ENCODE assay signal across 1 fruit fly cellular context in genomic region chr3R:11882506-11882953, dm6.
TF ChIP-seq lines count a peak whose summit lies in the region.

Gene CG6962 (minus strand): TSS chr3R:11882534.
Gene CG31368 (plus strand): TSS chr3R:11882790.

TF ChIP-seq in whole organism, embryonic, 481 proteins besides CTCF, POLR2A, EP300 and RAD21 (continued from another document and continues in another):
- TF ChIP-seq CG2889 (GFP tag; IDR thresholded peaks at IDR 0.05; lab: Robert Waterston, UW) (peak; percentile 64; the same call in 2 of the 3 replicates), jumu (GFP tag; optimal IDR thresholded peaks at IDR 0.05; lab: Kevin White, UChicago) (peak; percentile 63), chm (GFP tag; IDR thresholded peaks at IDR 0.05; lab: Robert Waterston, UW) (no peak), CG15011 (GFP tag; optimal IDR thresholded peaks at IDR 0.05; lab: Kevin White, UChicago) (peak; percentile 61), Oli (tag; optimal IDR thresholded peaks at IDR 0.05; lab: Kevin White, UChicago) (peak; percentile 76), CG8281 (tag; optimal IDR thresholded peaks at IDR 0.05; lab: Kevin White, UChicago) (peak; percentile 33), CG8478 (optimal IDR thresholded peaks at IDR 0.05; lab: Kevin White, UChicago) (no peak), CG7839 (tag; optimal IDR thresholded peaks at IDR 0.05; lab: Kevin White, UChicago) (peak; percentile 87), da (GFP tag; optimal IDR thresholded peaks at IDR 0.05; lab: Kevin White, UChicago) (peak; percentile 10), CG13123 (GFP tag; optimal IDR thresholded peaks at IDR 0.05; lab: Kevin White, UChicago) (peak; percentile 68), ewg (GFP tag; optimal IDR thresholded peaks at IDR 0.05; lab: Kevin White, UChicago) (peak; percentile 71), ssp (GFP tag; IDR thresholded peaks at IDR 0.05; lab: Robert Waterston, UW) (peak; percentile 98), Dip3 (GFP tag; optimal IDR thresholded peaks at IDR 0.05; lab: Kevin White, UChicago) (peak; percentile 64), cas (GFP tag; IDR thresholded peaks at IDR 0.05; lab: Robert Waterston, UW) (0 out of 2 replicates have a peak, but pooled peaks have one; percentile 46), Dip2 (GFP tag; IDR thresholded peaks at IDR 0.05; lab: Robert Waterston, UW) (no peak), Nf-YB (GFP tag; optimal IDR thresholded peaks at IDR 0.05; lab: Kevin White, UChicago) (peak; percentile 53), CG3407 (GFP tag; optimal IDR thresholded peaks at IDR 0.05; lab: Kevin White, UChicago) (peak; percentile 53), gcm (GFP tag; optimal IDR thresholded peaks at IDR 0.05; lab: Kevin White, UChicago) (peak; percentile 73), CG1529 (GFP tag; optimal IDR thresholded peaks at IDR 0.05; lab: Kevin White, UChicago) (peak; percentile 28), CG4820 (GFP tag; optimal IDR thresholded peaks at IDR 0.05; lab: Kevin White, UChicago) (peak; percentile 93), otp (GFP tag; IDR thresholded peaks at IDR 0.05; lab: Robert Waterston, UW) (peak; percentile 60; the same call in 2 of the 3 replicates), CG11247 (GFP tag; IDR thresholded peaks at IDR 0.05; lab: Robert Waterston, UW) (peak; percentile 86), Blimp-1 (GFP tag; optimal IDR thresholded peaks at IDR 0.05; lab: Kevin White, UChicago) (peak; percentile 73), Neu2 (GFP tag; optimal IDR thresholded peaks at IDR 0.05; lab: Kevin White, UChicago; ENCODE audit: borderline replicate concordance) (no peak), CG15601 (tag; optimal IDR thresholded peaks at IDR 0.05; lab: Kevin White, UChicago) (peak; percentile 83), CG8924 (tag; optimal IDR thresholded peaks at IDR 0.05; lab: Kevin White, UChicago) (peak; percentile 81), CG2712 (tag; optimal IDR thresholded peaks at IDR 0.05; lab: Kevin White, UChicago) (peak; percentile 92), Hey (tag; optimal IDR thresholded peaks at IDR 0.05; lab: Kevin White, UChicago) (no peak), Dp (GFP tag; optimal IDR thresholded peaks at IDR 0.05; lab: Kevin White, UChicago) (peak; percentile 44), gsb-n (tag; optimal IDR thresholded peaks at IDR 0.05; lab: Kevin White, UChicago) (peak; percentile 74), esg (GFP tag; conservative IDR thresholded peaks at IDR 0.05; lab: Robert Waterston, UW) (peak; percentile 76), cg (GFP tag; optimal IDR thresholded peaks at IDR 0.05; lab: Kevin White, UChicago) (no peak), vnd (GFP tag; IDR thresholded peaks at IDR 0.05; lab: Robert Waterston, UW; ENCODE audit: partially characterized antibody) (no peak), CG12769 (tag; optimal IDR thresholded peaks at IDR 0.05; lab: Kevin White, UChicago) (no peak), Dref (GFP tag; IDR thresholded peaks at IDR 0.05; lab: Robert Waterston, UW) (peak; percentile 30), tgo (GFP tag; IDR thresholded peaks at IDR 0.05; lab: Robert Waterston, UW) (peak; percentile 78), CG30403 (GFP tag; optimal IDR thresholded peaks at IDR 0.05; lab: Kevin White, UChicago) (peak; percentile 92), Xbp1 (GFP tag; optimal IDR thresholded peaks at IDR 0.05; lab: Kevin White, UChicago) (peak; percentile 92), en (GFP tag; optimal IDR thresholded peaks at IDR 0.05; lab: Kevin White, UChicago) (no peak), CG12659 (GFP tag; optimal IDR thresholded peaks at IDR 0.05; lab: Kevin White, UChicago) (peak; percentile 83), CG14860 (GFP tag; IDR thresholded peaks at IDR 0.05; lab: Robert Waterston, UW; ENCODE audit: partially characterized antibody) (no peak), CG15696 (tag; optimal IDR thresholded peaks at IDR 0.05; lab: Kevin White, UChicago) (peak; percentile 92), sqz (GFP tag; optimal IDR thresholded peaks at IDR 0.05; lab: Kevin White, UChicago) (no peak), gsb (GFP tag; IDR thresholded peaks at IDR 0.05; lab: Robert Waterston, UW) (peak; percentile 55; the same call in 1 of the 2 replicates), CG34376 (GFP tag; optimal IDR thresholded peaks at IDR 0.05; lab: Kevin White, UChicago) (no peak), CG13424 (tag; optimal IDR thresholded peaks at IDR 0.05; lab: Kevin White, UChicago) (peak; percentile 91), CG3995 (GFP tag; optimal IDR thresholded peaks at IDR 0.05; lab: Kevin White, UChicago) (peak; percentile 54), CG30431 (GFP tag; optimal IDR thresholded peaks at IDR 0.05; lab: Kevin White, UChicago) (peak; percentile 66), CG10147 (GFP tag; optimal IDR thresholded peaks at IDR 0.05; lab: Kevin White, UChicago) (peak; percentile 85), CG18011 (GFP tag; optimal IDR thresholded peaks at IDR 0.05; lab: Kevin White, UChicago) (peak; percentile 61), caup (GFP tag; optimal IDR thresholded peaks at IDR 0.05; lab: Kevin White, UChicago; ENCODE audit: severe bottlenecking) (peak; percentile 70), vvl (GFP tag; IDR thresholded peaks at IDR 0.05; lab: Robert Waterston, UW) (peak; percentile 89), eyg (GFP tag; optimal IDR thresholded peaks at IDR 0.05; lab: Kevin White, UChicago) (no peak), CG34224 (GFP tag; IDR thresholded peaks at IDR 0.05; lab: Robert Waterston, UW; ENCODE audit: partially characterized antibody) (no peak), Hmx (GFP tag; optimal IDR thresholded peaks at IDR 0.05; lab: Kevin White, UChicago) (peak; percentile 51), mld (GFP tag; IDR thresholded peaks at IDR 0.05; lab: Robert Waterston, UW; ENCODE audit: partially characterized antibody) (no peak), dysf (GFP tag; IDR thresholded peaks at IDR 0.05; lab: Robert Waterston, UW) (peak; percentile 80), peb (GFP tag; IDR thresholded peaks at IDR 0.05; lab: Robert Waterston, UW) (peak; percentile 25; the same call in 1 of the 2 replicates), CoRest (tag; optimal IDR thresholded peaks at IDR 0.05; lab: Kevin White, UChicago) (peak; percentile 92), CG4328 (GFP tag; optimal IDR thresholded peaks at IDR 0.05; lab: Kevin White, UChicago) (peak; percentile 60), CG9817 (tag; optimal IDR thresholded peaks at IDR 0.05; lab: Kevin White, UChicago) (peak; percentile 92), CG3281 (GFP tag; optimal IDR thresholded peaks at IDR 0.05; lab: Kevin White, UChicago) (peak; percentile 71), bsh (GFP tag; optimal IDR thresholded peaks at IDR 0.05; lab: Kevin White, UChicago) (peak in 1 of 2 experiments; percentile 82), CG2202 (tag; optimal IDR thresholded peaks at IDR 0.05; lab: Kevin White, UChicago) (peak; percentile 50), fd96Cb (tag; optimal IDR thresholded peaks at IDR 0.05; lab: Kevin White, UChicago) (peak; percentile 84), Nf-YC (tag; optimal IDR thresholded peaks at IDR 0.05; lab: Kevin White, UChicago) (no peak), jigr1 (GFP tag; IDR thresholded peaks at IDR 0.05; lab: Robert Waterston, UW) (peak; percentile 76; the same call in 2 of the 3 replicates), CG11504 (tag; optimal IDR thresholded peaks at IDR 0.05; lab: Kevin White, UChicago) (peak; percentile 86), Kr (GFP tag; optimal IDR thresholded peaks at IDR 0.05; lab: Kevin White, UChicago) (no peak), CG18476 (GFP tag; optimal IDR thresholded peaks at IDR 0.05; lab: Kevin White, UChicago) (peak; percentile 76), CG16779 (GFP tag; IDR thresholded peaks at IDR 0.05; lab: Robert Waterston, UW) (no peak), lmd (GFP tag; IDR thresholded peaks at IDR 0.05; lab: Robert Waterston, UW) (peak; percentile 82), aop (GFP tag; IDR thresholded peaks at IDR 0.05; lab: Robert Waterston, UW) (peak; percentile 28; the same call in 1 of the 2 replicates), Abd-B (GFP tag; optimal IDR thresholded peaks at IDR 0.05; lab: Kevin White, UChicago) (peak; percentile 90), CG14014 (GFP tag; IDR thresholded peaks at IDR 0.05; lab: Robert Waterston, UW) (peak; percentile 73), CG1603 (tag; optimal IDR thresholded peaks at IDR 0.05; lab: Kevin White, UChicago) (peak; percentile 70), nmo (GFP tag; optimal IDR thresholded peaks at IDR 0.05; lab: Kevin White, UChicago) (peak; percentile 92), ERR (GFP tag; optimal IDR thresholded peaks at IDR 0.05; lab: Kevin White, UChicago) (no peak), bcd (GFP tag; optimal IDR thresholded peaks at IDR 0.05; lab: Kevin White, UChicago) (peak; percentile 88), CG6765 (GFP tag; optimal IDR thresholded peaks at IDR 0.05; lab: Kevin White, UChicago) (peak; percentile 6), HmgZ (tag; optimal IDR thresholded peaks at IDR 0.05; lab: Kevin White, UChicago) (peak; percentile 86), NK7.1 (GFP tag; optimal IDR thresholded peaks at IDR 0.05; lab: Kevin White, UChicago) (no peak), Hr3 (GFP tag; optimal IDR thresholded peaks at IDR 0.05; lab: Kevin White, UChicago) (peak; percentile 89), tio (GFP tag; optimal IDR thresholded peaks at IDR 0.05; lab: Kevin White, UChicago) (peak; percentile 76), Mrtf (GFP tag; IDR thresholded peaks at IDR 0.05; lab: Robert Waterston, UW) (peak; percentile 61; the same call in 2 of the 3 replicates), corto (GFP tag; optimal IDR thresholded peaks at IDR 0.05; lab: Kevin White, UChicago) (no peak), CG11085 (GFP tag; IDR thresholded peaks at IDR 0.05; lab: Robert Waterston, UW) (peak; percentile 69), Bgb (GFP tag; IDR thresholded peaks at IDR 0.05; lab: Robert Waterston, UW; ENCODE audit: partially characterized antibody) (no peak), CG12299 (tag; optimal IDR thresholded peaks at IDR 0.05; lab: Kevin White, UChicago) (peak; percentile 73), CG9437 (GFP tag; optimal IDR thresholded peaks at IDR 0.05; lab: Kevin White, UChicago) (peak; percentile 95), lbe (GFP tag; optimal IDR thresholded peaks at IDR 0.05; lab: Kevin White, UChicago) (peak; percentile 22), Hand (GFP tag; optimal IDR thresholded peaks at IDR 0.05; lab: Kevin White, UChicago) (peak; percentile 18), Dll (GFP tag; IDR thresholded peaks at IDR 0.05; lab: Robert Waterston, UW; ENCODE audit: partially characterized antibody) (peak; percentile 40; the same call in 2 of the 4 replicates), btn (GFP tag; optimal IDR thresholded peaks at IDR 0.05; lab: Kevin White, UChicago) (no peak), HmgD (GFP tag; optimal IDR thresholded peaks at IDR 0.05; lab: Kevin White, UChicago) (no peak), psq (GFP tag; optimal IDR thresholded peaks at IDR 0.05; lab: Kevin White, UChicago) (peak; percentile 68), phol (tag; optimal IDR thresholded peaks at IDR 0.05; lab: Kevin White, UChicago) (peak; percentile 92), CG17385 (GFP tag; optimal IDR thresholded peaks at IDR 0.05; lab: Kevin White, UChicago) (peak; percentile 68), CG33557 (GFP tag; optimal IDR thresholded peaks at IDR 0.05; lab: Kevin White, UChicago) (peak; percentile 68), CG2116 (GFP tag; optimal IDR thresholded peaks at IDR 0.05; lab: Kevin White, UChicago) (peak; percentile 78), CG4360 (GFP tag; IDR thresholded peaks at IDR 0.05; lab: Robert Waterston, UW) (peak; percentile 22; the same call in 1 of the 2 replicates), trem (tag; optimal IDR thresholded peaks at IDR 0.05; lab: Kevin White, UChicago) (peak; percentile 95), Gug (GFP tag; IDR thresholded peaks at IDR 0.05; lab: Robert Waterston, UW) (peak; percentile 87), Hr51 (GFP tag; optimal IDR thresholded peaks at IDR 0.05; lab: Kevin White, UChicago) (peak; percentile 68 to 80), mam (GFP tag; optimal IDR thresholded peaks at IDR 0.05; lab: Kevin White, UChicago) (peak; percentile 69), CG8388 (GFP tag; optimal IDR thresholded peaks at IDR 0.05; lab: Kevin White, UChicago) (peak; percentile 69), schlank (tag; optimal IDR thresholded peaks at IDR 0.05; lab: Kevin White, UChicago) (peak; percentile 21), eve (GFP tag; optimal IDR thresholded peaks at IDR 0.05; lab: Kevin White, UChicago) (no peak), CG17328 (GFP tag; IDR thresholded peaks at IDR 0.05; lab: Robert Waterston, UW) (peak; percentile 64), CG4617 (GFP tag; optimal IDR thresholded peaks at IDR 0.05; lab: Kevin White, UChicago; ENCODE audit: borderline replicate concordance) (peak; percentile 90), cad (GFP tag; optimal IDR thresholded peaks at IDR 0.05; lab: Kevin White, UChicago) (no peak), zen2 (GFP tag; IDR thresholded peaks at IDR 0.05; lab: Robert Waterston, UW; ENCODE audit: partially characterized antibody) (no peak), CG8765 (GFP tag; IDR thresholded peaks at IDR 0.05; lab: Robert Waterston, UW) (peak; percentile 73), stc (GFP tag; IDR thresholded peaks at IDR 0.05; lab: Robert Waterston, UW) (peak; percentile 67), CG11456 (GFP tag; IDR thresholded peaks at IDR 0.05; lab: Robert Waterston, UW) (peak; percentile 90), CG30020 (tag; optimal IDR thresholded peaks at IDR 0.05; lab: Kevin White, UChicago) (peak; percentile 92), CG32767 (GFP tag; IDR thresholded peaks at IDR 0.05; lab: Robert Waterston, UW) (peak; percentile 63; the same call in 1 of the 2 replicates), Poxn (GFP tag; IDR thresholded peaks at IDR 0.05; lab: Robert Waterston, UW) (peak; percentile 60; the same call in 1 of the 2 replicates), CG6683 (GFP tag; optimal IDR thresholded peaks at IDR 0.05; lab: Kevin White, UChicago) (no peak), CG17359 (tag; optimal IDR thresholded peaks at IDR 0.05; lab: Kevin White, UChicago) (peak; percentile 80), abd-A (tag; optimal IDR thresholded peaks at IDR 0.05; lab: Kevin White, UChicago) (no peak), Meics (GFP tag; optimal IDR thresholded peaks at IDR 0.05; lab: Kevin White, UChicago) (peak; percentile 81), mirr (GFP tag; optimal IDR thresholded peaks at IDR 0.05; lab: Kevin White, UChicago) (no peak), CG13296 (GFP tag; optimal IDR thresholded peaks at IDR 0.05; lab: Kevin White, UChicago) (peak; percentile 59), tll (GFP tag; optimal IDR thresholded peaks at IDR 0.05; lab: Kevin White, UChicago) (peak in 1 of 2 experiments; percentile 19), CG32532 (GFP tag; IDR thresholded peaks at IDR 0.05; lab: Robert Waterston, UW) (peak; percentile 90), dmrt11E (tag; optimal IDR thresholded peaks at IDR 0.05; lab: Kevin White, UChicago) (peak; percentile 86), lola (GFP tag; optimal IDR thresholded peaks at IDR 0.05; lab: Kevin White, UChicago) (peak in 2 of 3 experiments; percentile 87), fu2 (GFP tag; optimal IDR thresholded peaks at IDR 0.05; lab: Kevin White, UChicago) (peak; percentile 49)
